Fruit fly (Drosophila melanogaster) whole organism, adult: ENCODE results near the gene Cyp313a2.

Experiments
- CG11617 ChIP-seq: fragments of 200-800 bp; sonication (Bioruptor generic); optimal IDR thresholded peaks from 2 replicates; lab custom pipeline; 2017; ENCODE audit warnings: mild to moderate bottlenecking, missing biosample characterization, missing genetic modification reagents, missing genetic modification characterization
- CG12768 ChIP-seq: fragments of 200-800 bp; sonication (Bioruptor generic); optimal IDR thresholded peaks from 2 replicates; lab custom pipeline; 2017; ENCODE audit warnings: missing biosample characterization, missing genetic modification characterization, mild to moderate bottlenecking, moderate library complexity, missing genetic modification reagents
- CG14711 ChIP-seq: fragments of 200-800 bp; sonication (Bioruptor generic); optimal IDR thresholded peaks from 2 replicates; lab custom pipeline; 2018; ENCODE audit warnings: missing biosample characterization, mild to moderate bottlenecking, missing genetic modification characterization, moderate library complexity
- CG1620 ChIP-seq: fragments of 200-800 bp; sonication (Bioruptor generic); optimal IDR thresholded peaks from 2 replicates; lab custom pipeline; 2016; ENCODE audit warnings: missing biosample characterization, missing genetic modification characterization
- CG33017 ChIP-seq: fragments of 200-800 bp; sonication (Bioruptor generic); optimal IDR thresholded peaks from 2 replicates; lab custom pipeline; 2018; ENCODE audit warnings: missing biosample characterization, mild to moderate bottlenecking, missing genetic modification characterization, moderate library complexity
- CG5204 ChIP-seq: fragments of 200-800 bp; sonication (Bioruptor generic); optimal IDR thresholded peaks from 2 replicates; lab custom pipeline; 2016; ENCODE audit warnings: missing biosample characterization, missing genetic modification characterization
- CG7045 ChIP-seq: fragments of 200-800 bp; sonication (Bioruptor generic); optimal IDR thresholded peaks from 2 replicates; lab custom pipeline; 2017; ENCODE audit warnings: missing biosample characterization, mild to moderate bottlenecking, missing genetic modification characterization
- CG7101 ChIP-seq: fragments of 200-800 bp; sonication (Bioruptor generic); optimal IDR thresholded peaks from 2 replicates; lab custom pipeline; 2018; ENCODE audit warnings: missing biosample characterization, mild to moderate bottlenecking, missing genetic modification characterization, moderate library complexity
- Clk ChIP-seq: fragments of 200-800 bp; sonication (Bioruptor generic); optimal IDR thresholded peaks from 2 replicates; lab custom pipeline; 2017; ENCODE audit warnings: missing biosample characterization, missing genetic modification characterization
- Crg-1 ChIP-seq: fragments of 200-800 bp; sonication (Bioruptor generic); optimal IDR thresholded peaks from 2 replicates; lab custom pipeline; 2016; ENCODE audit warnings: missing biosample characterization, missing genetic modification characterization
- Hr96 ChIP-seq: fragments of 200-800 bp; sonication (Bioruptor generic); optimal IDR thresholded peaks from 2 replicates; lab custom pipeline; 2016; ENCODE audit warnings: missing biosample characterization, missing genetic modification characterization
- Mnt ChIP-seq: fragments of 200-800 bp; sonication (Bioruptor generic); optimal IDR thresholded peaks from 2 replicates; lab custom pipeline; 2016; ENCODE audit warnings: missing biosample characterization, mild to moderate bottlenecking, missing genetic modification characterization
- bab1 ChIP-seq: fragments of 200-800 bp; sonication (Bioruptor generic); optimal IDR thresholded peaks from 3 replicates; lab custom pipeline; 2019; ENCODE audit warnings: missing biosample characterization, mild to moderate bottlenecking, missing genetic modification characterization, moderate library complexity
- cic ChIP-seq: fragments of 200-800 bp; sonication (Bioruptor generic); optimal IDR thresholded peaks from 2 replicates; lab custom pipeline; 2017; ENCODE audit warnings: missing biosample characterization, mild to moderate bottlenecking, missing genetic modification characterization, moderate library complexity
- cnc ChIP-seq, 2 experiments: fragments of >200 bp; optimal IDR thresholded peaks; 2 replicates each; lab custom pipeline; 2017
- kay ChIP-seq: fragments of 200-800 bp; sonication (Bioruptor generic); peaks from one replicate; lab custom pipeline; 2016; ENCODE audit warnings: missing biosample characterization, missing genetic modification characterization, borderline replicate concordance
- ovo ChIP-seq: fragments of 200-800 bp; sonication (Bioruptor generic); optimal IDR thresholded peaks from 2 replicates; lab custom pipeline; 2016; ENCODE audit warnings: missing biosample characterization, missing genetic modification characterization
- pad ChIP-seq: fragments of 200-800 bp; sonication (Bioruptor generic); optimal IDR thresholded peaks from 3 replicates; lab custom pipeline; 2017; ENCODE audit warnings: missing biosample characterization, missing genetic modification characterization, mild to moderate bottlenecking, moderate library complexity, missing genetic modification reagents
- tj ChIP-seq: fragments of 200-800 bp; sonication (Bioruptor generic); optimal IDR thresholded peaks from 3 replicates; lab custom pipeline; 2017; ENCODE audit warnings: missing biosample characterization, mild to moderate bottlenecking, missing genetic modification characterization, moderate library complexity
- toe ChIP-seq: fragments of 200-800 bp; sonication (Bioruptor generic); optimal IDR thresholded peaks from 2 replicates; lab custom pipeline; 2016; ENCODE audit warnings: missing biosample characterization, missing genetic modification characterization

Gene Cyp313a2

dm6 chr3R:12253887-12254286 lies 17.2 kb upstream of the Cyp313a2 start, which contains the start of gene CG3942:
CG3942 (plus strand) TSS chr3R:12254187.
- TF ChIP-seq Mnt (GFP tag; lab: Kevin White, UChicago) = no peak
- no peak for TF ChIP-seq Crg-1 (GFP tag; lab: Kevin White, UChicago)
- no peak for TF ChIP-seq pad (GFP tag; lab: Kevin White, UChicago)
- no peak for TF ChIP-seq toe (GFP tag; lab: Kevin White, UChicago)
- TF ChIP-seq CG7045 (GFP tag; lab: Kevin White, UChicago) = no peak
- TF ChIP-seq CG5204 (GFP tag; lab: Kevin White, UChicago) = no peak
- TF ChIP-seq bab1 (GFP tag; lab: Kevin White, UChicago) = no peak
- no peak for TF ChIP-seq CG12768 (GFP tag; lab: Kevin White, UChicago)
- TF ChIP-seq CG14711 (tag; lab: Kevin White, UChicago) = no peak
- no peak for TF ChIP-seq ovo (GFP tag; lab: Kevin White, UChicago)
- TF ChIP-seq cic (GFP tag; lab: Kevin White, UChicago) = no peak
- no peak for TF ChIP-seq CG33017 (tag; lab: Kevin White, UChicago)
- no peak for TF ChIP-seq Clk (GFP tag; lab: Kevin White, UChicago)
- no peak for TF ChIP-seq CG7101 (tag; lab: Kevin White, UChicago)
- TF ChIP-seq tj (GFP tag; lab: Kevin White, UChicago) = no peak

- no peak for TF ChIP-seq Hr96 (GFP tag; lab: Kevin White, UChicago)
- no peak for TF ChIP-seq CG7045 (GFP tag; lab: Kevin White, UChicago)
- TF ChIP-seq kay (GFP tag; lab: Kevin White, UChicago) = no peak
- no peak for TF ChIP-seq toe (GFP tag; lab: Kevin White, UChicago)
- TF ChIP-seq CG7101 (tag; lab: Kevin White, UChicago) = no peak
- TF ChIP-seq cnc (optimal IDR thresholded peaks at IDR 0.05; lab: Kevin White, UChicago) = no peak
- no peak for TF ChIP-seq pad (GFP tag; lab: Kevin White, UChicago)
- TF ChIP-seq ovo (GFP tag; lab: Kevin White, UChicago) = no peak
- TF ChIP-seq Crg-1 (GFP tag; lab: Kevin White, UChicago) = no peak
- TF ChIP-seq CG5204 (GFP tag; lab: Kevin White, UChicago) = no peak
- no peak for TF ChIP-seq tj (GFP tag; lab: Kevin White, UChicago)
- TF ChIP-seq Mnt (GFP tag; lab: Kevin White, UChicago) = no peak
- TF ChIP-seq CG33017 (tag; lab: Kevin White, UChicago) = no peak
- no peak for TF ChIP-seq CG12768 (GFP tag; lab: Kevin White, UChicago)
- no peak for TF ChIP-seq Clk (GFP tag; lab: Kevin White, UChicago)
- TF ChIP-seq bab1 (GFP tag; lab: Kevin White, UChicago) = no peak
- TF ChIP-seq CG14711 (tag; lab: Kevin White, UChicago) = no peak
- TF ChIP-seq cic (GFP tag; lab: Kevin White, UChicago) = no peak
- TF ChIP-seq CG11617 (GFP tag; lab: Kevin White, UChicago) = no peak
Measured at dm6 chr3R:12252457-12253065, 15.9 kb upstream of the Cyp313a2 start.

dm6 chr3R:12251534-12251933 lies 14.8 kb upstream of the Cyp313a2 start:
- TF ChIP-seq tj (GFP tag; lab: Kevin White, UChicago) (no peak), bab1 (GFP tag; lab: Kevin White, UChicago) (no peak), Hr96 (GFP tag; lab: Kevin White, UChicago) (no peak), CG12768 (GFP tag; lab: Kevin White, UChicago) (no peak), CG7101 (tag; lab: Kevin White, UChicago) (no peak), CG14711 (tag; lab: Kevin White, UChicago) (no peak), CG1620 (GFP tag; lab: Kevin White, UChicago) (no peak)

dm6 chr3R:12250204-12250603 lies 13.5 kb upstream of the Cyp313a2 start:
- no peak for TF ChIP-seq Mnt (GFP tag; lab: Kevin White, UChicago)

- no peak for TF ChIP-seq toe (GFP tag; lab: Kevin White, UChicago)
- no peak for TF ChIP-seq kay (GFP tag; lab: Kevin White, UChicago)
- TF ChIP-seq pad (GFP tag; lab: Kevin White, UChicago) = no peak
- TF ChIP-seq CG7101 (tag; lab: Kevin White, UChicago) = no peak
- TF ChIP-seq CG1620 (GFP tag; lab: Kevin White, UChicago) = no peak
- no peak for TF ChIP-seq CG33017 (tag; lab: Kevin White, UChicago)
- no peak for TF ChIP-seq Mnt (GFP tag; lab: Kevin White, UChicago)
- no peak for TF ChIP-seq CG11617 (GFP tag; lab: Kevin White, UChicago)
- no peak for TF ChIP-seq tj (GFP tag; lab: Kevin White, UChicago)
- no peak for TF ChIP-seq Hr96 (GFP tag; lab: Kevin White, UChicago)
- no peak for TF ChIP-seq cic (GFP tag; lab: Kevin White, UChicago)
- no peak for TF ChIP-seq bab1 (GFP tag; lab: Kevin White, UChicago)
- no peak for TF ChIP-seq Crg-1 (GFP tag; lab: Kevin White, UChicago)
- TF ChIP-seq CG5204 (GFP tag; lab: Kevin White, UChicago) = no peak
- TF ChIP-seq CG14711 (tag; lab: Kevin White, UChicago) = no peak
- no peak for TF ChIP-seq cnc (optimal IDR thresholded peaks at IDR 0.05; lab: Kevin White, UChicago)
- TF ChIP-seq Clk (GFP tag; lab: Kevin White, UChicago) = no peak
Measured at dm6 chr3R:12248243-12248642, 11.5 kb upstream of the Cyp313a2 start.
